Fruit fly (Drosophila melanogaster) Kc167 (cell line): ENCODE data around the gene cry.

Experiments
- Myc ChIP-seq: fragments of >200 bp; optimal IDR thresholded peaks from 2 replicates; lab custom pipeline; 2017; ENCODE audit warnings: missing external identifiers
- Sin3A ChIP-seq: fragments of >200 bp; optimal IDR thresholded peaks from 2 replicates; lab custom pipeline; 2018; ENCODE audit warnings: missing external identifiers
- h ChIP-seq: fragments of >200 bp; optimal IDR thresholded peaks from 3 replicates; lab custom pipeline; 2018; ENCODE audit warnings: missing external identifiers
- insv ChIP-seq: fragments of >200 bp; optimal IDR thresholded peaks from 3 replicates; lab custom pipeline; 2018; ENCODE audit warnings: missing external identifiers
- psq ChIP-seq: fragments of >200 bp; optimal IDR thresholded peaks from 2 replicates; lab custom pipeline; 2017; ENCODE audit warnings: missing external identifiers
- ttk ChIP-seq: sonication (Bioruptor generic); optimal IDR thresholded peaks from 2 replicates; lab custom pipeline; 2017; ENCODE audit warnings: missing external identifiers

The cry gene

dm6 chr3R:19190020-19190419 lies 21.9 kb upstream of the cry start:
- no peak for TF ChIP-seq ttk (lab: Kevin White, UChicago)
- no peak for TF ChIP-seq Sin3A
- TF ChIP-seq insv = no peak
- no peak for TF ChIP-seq h (lab: Kevin White, UChicago)
- TF ChIP-seq psq (lab: Kevin White, UChicago) = no peak
- no peak for TF ChIP-seq Myc (lab: Kevin White, UChicago)

- TF ChIP-seq ttk (lab: Kevin White, UChicago) (no peak), Myc (lab: Kevin White, UChicago) (no peak), Sin3A (no peak), insv (no peak), psq (lab: Kevin White, UChicago) (no peak), h (lab: Kevin White, UChicago) (no peak)
Measured at dm6 chr3R:19212545-19213176, 707 bp downstream of the cry start.

- no peak for TF ChIP-seq Sin3A
- TF ChIP-seq psq (lab: Kevin White, UChicago) = no peak
- TF ChIP-seq h (lab: Kevin White, UChicago) = no peak
- no peak for TF ChIP-seq Myc (lab: Kevin White, UChicago)
- no peak for TF ChIP-seq insv
- no peak for TF ChIP-seq ttk (lab: Kevin White, UChicago)
Measured at dm6 chr3R:19221350-19221749, 9.4 kb downstream of the cry start.

DNA sequence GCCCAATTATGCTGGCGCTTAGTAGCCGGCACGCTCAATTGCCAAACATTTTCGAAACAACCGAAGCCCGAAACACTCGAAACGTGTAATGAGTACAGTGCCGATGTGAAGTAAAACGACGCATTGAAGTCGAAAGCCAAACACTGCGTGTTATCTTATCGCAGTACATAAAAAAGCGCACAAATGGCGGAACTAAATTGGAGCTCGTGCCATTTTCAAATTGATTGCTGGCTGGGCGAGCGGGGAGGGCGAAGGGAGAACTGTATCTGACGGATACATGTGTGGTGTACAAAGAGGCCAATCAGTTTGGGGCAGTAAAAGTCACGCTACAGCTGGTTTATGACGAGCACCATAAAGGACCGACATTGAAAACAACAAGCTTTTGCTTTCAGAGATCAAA lies 11.4 kb downstream of the cry start:
- TF ChIP-seq Sin3A (no peak), psq (lab: Kevin White, UChicago) (no peak), h (lab: Kevin White, UChicago) (no peak), ttk (lab: Kevin White, UChicago) (no peak), insv (no peak), Myc (lab: Kevin White, UChicago) (no peak)

- no peak for TF ChIP-seq Myc (lab: Kevin White, UChicago)
- no peak for TF ChIP-seq h (lab: Kevin White, UChicago)
- TF ChIP-seq ttk (lab: Kevin White, UChicago) = no peak
- TF ChIP-seq insv = no peak
- no peak for TF ChIP-seq Sin3A
- no peak for TF ChIP-seq psq (lab: Kevin White, UChicago)
Measured at dm6 chr3R:19225446-19225955, 13.5 kb downstream of the cry start.

dm6 chr3R:19226137-19226873 lies 14.4 kb downstream of the cry start, which contains the start of gene vib:
Gene vib (minus strand): TSS chr3R:19226651.
- TF ChIP-seq h (lab: Kevin White, UChicago) (no peak), psq (lab: Kevin White, UChicago) (no peak), Myc (lab: Kevin White, UChicago) (no peak), ttk (lab: Kevin White, UChicago) (no peak), Sin3A (no peak), insv (no peak)

dm6 chr3R:19228080-19228479 lies 16.1 kb downstream of the cry start, which contains the start of gene CG11703:
Gene CG11703 (minus strand): TSS chr3R:19228180.
- no peak for TF ChIP-seq h (lab: Kevin White, UChicago)
- TF ChIP-seq Myc (lab: Kevin White, UChicago) = no peak

DNA sequence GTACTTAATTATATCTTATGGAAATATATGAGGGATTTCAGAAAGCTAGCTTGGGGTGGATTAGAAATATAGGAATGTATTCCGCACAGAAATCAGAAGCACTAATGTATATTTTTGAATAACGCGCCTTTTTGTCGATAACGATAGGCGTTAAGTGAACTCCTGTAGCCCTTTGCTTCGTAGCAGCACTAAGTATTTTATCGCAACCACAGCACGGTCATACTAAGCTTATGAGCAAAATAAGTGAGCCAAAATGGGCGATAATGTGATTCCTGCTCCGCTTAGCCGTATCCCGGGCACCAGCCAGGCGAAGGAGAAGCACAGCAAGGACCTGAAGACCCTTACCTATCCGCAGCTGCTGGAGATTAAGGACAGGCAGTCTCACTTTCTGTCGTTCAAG lies 17.3 kb downstream of the cry start, which contains the start of the genes CG5250 and Polr2M:
Gene CG5250 (minus strand): TSS at position 32 of the 400 bp plus-strand sequence.
Gene Polr2M (plus strand): TSS at position 219 of the 400 bp plus-strand sequence.
- TF ChIP-seq ttk (lab: Kevin White, UChicago) = no peak
- TF ChIP-seq Sin3A = no peak
- TF ChIP-seq insv = no peak
- TF ChIP-seq h (lab: Kevin White, UChicago) = no peak
- no peak for TF ChIP-seq Myc (lab: Kevin White, UChicago)
- TF ChIP-seq psq (lab: Kevin White, UChicago) = no peak

DNA sequence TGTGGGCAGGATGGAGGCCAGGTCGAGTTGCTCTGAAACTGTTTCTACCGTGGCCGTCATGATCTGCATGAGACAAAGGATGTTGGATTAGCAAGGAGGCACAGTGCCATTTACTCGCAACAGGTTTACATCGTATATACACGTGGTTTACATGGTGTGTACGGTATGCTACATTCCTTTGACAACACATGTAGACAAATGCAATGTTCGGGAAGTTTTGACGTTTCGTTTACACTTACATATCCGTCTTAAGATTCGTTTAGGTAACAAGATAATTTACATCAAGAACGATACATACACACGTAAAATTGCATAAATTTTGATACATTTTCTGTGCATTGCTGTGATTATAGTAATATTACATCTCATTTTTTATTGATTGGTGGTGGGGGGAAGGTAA lies 27.0 kb downstream of the cry start:
- TF ChIP-seq insv (no peak), Myc (lab: Kevin White, UChicago) (no peak), Sin3A (no peak), ttk (lab: Kevin White, UChicago) (no peak), h (lab: Kevin White, UChicago) (no peak), psq (lab: Kevin White, UChicago) (no peak)

DNA sequence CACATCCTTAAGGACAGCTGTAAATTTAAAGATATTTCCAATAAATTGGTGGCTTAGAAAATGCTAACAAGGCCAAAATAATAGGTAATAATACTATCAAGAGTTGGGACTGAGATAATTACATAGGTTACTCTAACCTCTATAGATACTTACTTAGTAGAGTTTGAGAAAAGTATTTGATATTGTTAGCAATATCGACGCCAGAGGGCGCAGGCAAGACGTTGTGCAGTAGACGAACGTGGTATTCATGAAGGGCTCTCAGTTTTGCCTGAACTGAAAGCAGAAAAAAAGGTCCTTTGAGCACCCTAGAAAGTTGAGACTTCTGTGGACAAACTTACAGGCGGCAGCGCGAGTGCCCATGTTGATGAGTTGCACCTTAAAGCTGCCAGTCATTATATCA lies 33.4 kb downstream of the cry start:
- no peak for TF ChIP-seq ttk (lab: Kevin White, UChicago)
- no peak for TF ChIP-seq insv
- TF ChIP-seq psq (lab: Kevin White, UChicago) = no peak
- no peak for TF ChIP-seq Myc (lab: Kevin White, UChicago)

dm6 chr3R:19246080-19246637 lies 34.2 kb downstream of the cry start, which contains the start of gene unc79:
Gene unc79 (minus strand): TSS chr3R:19246130.
- TF ChIP-seq psq (lab: Kevin White, UChicago) (no peak), ttk (lab: Kevin White, UChicago) (no peak), Myc (lab: Kevin White, UChicago) (no peak), h (lab: Kevin White, UChicago) (no peak), Sin3A (no peak), insv (no peak)

DNA sequence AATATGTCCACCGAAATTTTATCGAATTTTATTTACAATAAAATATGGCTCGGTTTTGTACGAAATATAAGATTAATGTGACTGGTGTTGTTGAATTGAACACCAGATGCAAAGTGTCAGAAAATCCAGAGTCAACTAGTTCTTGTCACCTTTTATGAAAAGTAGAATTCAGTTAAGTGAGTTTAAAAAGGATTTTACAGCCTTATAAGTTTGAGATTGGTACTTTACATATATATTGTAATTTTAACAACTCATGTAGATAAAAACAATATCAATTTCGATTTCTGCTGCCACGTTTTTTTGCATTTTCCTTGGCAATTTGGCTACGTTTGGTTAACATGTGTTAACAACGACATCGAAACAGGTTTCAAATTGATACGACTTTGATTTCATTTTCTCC lies 36.1 kb downstream of the cry start, which contains the start of gene CG5217:
Gene CG5217 (minus strand): TSS at position 101 of the 400 bp plus-strand sequence.
- TF ChIP-seq psq (lab: Kevin White, UChicago) = no peak
